Fruit fly (Drosophila melanogaster): ENCODE measurements around the gene clumsy.

The clumsy gene

dm6 chr2L:21219640-21220085, 13.4 kb downstream of the clumsy start:
- TF ChIP-seq CG6163 (GFP tag; IDR thresholded peaks at IDR 0.05) (0 out of 3 replicates have a peak, but pooled peaks have one; percentile 11), svp (GFP tag) (peak; percentile 86), CG15336 (GFP tag; IDR thresholded peaks at IDR 0.05) (0 out of 2 replicates have a peak, but pooled peaks have one; percentile 20), fd85E (GFP tag; optimal IDR thresholded peaks at IDR 0.05) (no peak), Sox14 (GFP tag; optimal IDR thresholded peaks at IDR 0.05) (peak; percentile 68), dac (GFP tag; optimal IDR thresholded peaks at IDR 0.05) (no peak), Eip78C (GFP tag) (peak; percentile 84), net (GFP tag; optimal IDR thresholded peaks at IDR 0.05) (peak; percentile 20), eg (GFP tag; IDR thresholded peaks at IDR 0.05) (0 out of 3 replicates have a peak, but pooled peaks have one; percentile 56), CG6808 (GFP tag; optimal IDR thresholded peaks at IDR 0.05) (peak; percentile 16), salr (GFP tag; optimal IDR thresholded peaks at IDR 0.05) (no peak), topi (GFP tag; optimal IDR thresholded peaks at IDR 0.05) (no peak), ss (GFP tag; optimal IDR thresholded peaks at IDR 0.05) (peak; percentile 19 to 26), vri (GFP tag; optimal IDR thresholded peaks at IDR 0.05) (peak; percentile 65), CG9139 (GFP tag; optimal IDR thresholded peaks at IDR 0.05) (peak; percentile 16)

- TF ChIP-seq ss (GFP tag; optimal IDR thresholded peaks at IDR 0.05) (no peak), Blimp-1 (GFP tag; optimal IDR thresholded peaks at IDR 0.05) (peak; percentile 33)
These were observed 14.1 kb downstream of the clumsy start, which contains the start of gene Atg18b for dm6 chr2L:21220396-21220795. TSS of gene Atg18b (minus strand) at chr2L:21220572.

dm6 chr2L:21221114-21221578, 14.9 kb downstream of the clumsy start, which contains the start of gene CG8677:
TSS of gene CG8677 (plus strand) at chr2L:21221312.
- no peak for TF ChIP-seq CG8319 (GFP tag; optimal IDR thresholded peaks at IDR 0.05)
- 0 out of 3 replicates have a peak, but pooled peaks have one; percentile 41 for TF ChIP-seq CG6163 (GFP tag; IDR thresholded peaks at IDR 0.05)
- TF ChIP-seq svp (GFP tag), result no peak
- TF ChIP-seq Met (GFP tag; optimal IDR thresholded peaks at IDR 0.05), result no peak
- TF ChIP-seq eg (GFP tag; IDR thresholded peaks at IDR 0.05), result 0 out of 3 replicates have a peak, but pooled peaks have one; percentile 17

dm6 chr2L:21221778-21222177, 15.5 kb downstream of the clumsy start:
- TF ChIP-seq CG16779 (tag; optimal IDR thresholded peaks at IDR 0.05) (no peak), Gug (GFP tag; IDR thresholded peaks at IDR 0.05) (no peak), CG6808 (GFP tag; optimal IDR thresholded peaks at IDR 0.05) (no peak), CG15336 (GFP tag; IDR thresholded peaks at IDR 0.05) (peak; percentile 48; the same call in 1 of the 2 replicates), Sox14 (GFP tag; optimal IDR thresholded peaks at IDR 0.05) (no peak)

dm6 chr2L:21233430-21233829, 27.1 kb downstream of the clumsy start:
- TF ChIP-seq acj6 (GFP tag; optimal IDR thresholded peaks at IDR 0.05) (no peak), topi (GFP tag; optimal IDR thresholded peaks at IDR 0.05) (no peak), Sox102F (GFP tag; optimal IDR thresholded peaks at IDR 0.05) (no peak), Ets21C (GFP tag; optimal IDR thresholded peaks at IDR 0.05) (no peak), Hr4 (GFP tag; optimal IDR thresholded peaks at IDR 0.05) (no peak), Hr38 (GFP tag; optimal IDR thresholded peaks at IDR 0.05) (no peak)

- TF ChIP-seq CG8632 (GFP tag; optimal IDR thresholded peaks at IDR 0.05) (no peak), Ets96B (tag; optimal IDR thresholded peaks at IDR 0.05) (no peak), CG34406 (GFP tag; optimal IDR thresholded peaks at IDR 0.05) (no peak), fd59A (GFP tag; optimal IDR thresholded peaks at IDR 0.05) (no peak), Eip78C (GFP tag) (no peak), CG7368 (GFP tag; optimal IDR thresholded peaks at IDR 0.05) (no peak), CG10631 (GFP tag; optimal IDR thresholded peaks at IDR 0.05) (no peak), CG6854 (GFP tag; optimal IDR thresholded peaks at IDR 0.05) (no peak)
These were observed 28.2 kb downstream of the clumsy start for dm6 chr2L:21234388-21234984.

All from whole organism, prepupa.